Worm (Caenorhabditis elegans) whole organism, mixed stage, embryonic: ENCODE results near the gene F17A2.16.

Experiments used
- M03D4.4 ChIP-seq: sonication (generic microtip); optimal IDR thresholded peaks from 2 replicates; lab custom pipeline; 2017; ENCODE audit warnings: mild to moderate bottlenecking, missing genetic modification characterization, missing compliant biosample characterization
- bed-3 ChIP-seq: fragments of 200-800 bp; sonication (Bioruptor generic); optimal IDR thresholded peaks from 3 replicates; lab custom pipeline; 2018; ENCODE audit warnings: mild to moderate bottlenecking, missing genetic modification characterization, moderate library complexity, missing compliant biosample characterization
- blmp-1 ChIP-seq: fragments of 150-350 bp; optimal IDR thresholded peaks from 2 replicates; lab custom pipeline; 2014; ENCODE audit warnings: missing biosample characterization, missing genetic modification characterization
- ceh-83 ChIP-seq: fragments of 200-800 bp; sonication (Bioruptor generic); optimal IDR thresholded peaks from 2 replicates; lab custom pipeline; 2018; ENCODE audit warnings: mild to moderate bottlenecking, missing genetic modification characterization, missing compliant biosample characterization
- ces-1 ChIP-seq: fragments of 150-350 bp; optimal IDR thresholded peaks from 2 replicates; lab custom pipeline; 2014; ENCODE audit warnings: missing biosample characterization, missing genetic modification reagents, missing genetic modification characterization
- cnd-1 ChIP-seq: fragments of 200-800 bp; sonication (Bioruptor generic); optimal IDR thresholded peaks from 2 replicates; lab custom pipeline; 2018; ENCODE audit warnings: mild to moderate bottlenecking, missing genetic modification characterization, missing compliant biosample characterization
- drap-1 ChIP-seq: fragments of 200-800 bp; sonication (Bioruptor generic); optimal IDR thresholded peaks from 3 replicates; lab custom pipeline; 2018; ENCODE audit warnings: mild to moderate bottlenecking, missing genetic modification characterization, missing compliant biosample characterization
- elt-1 ChIP-seq: sonication (generic microtip); optimal IDR thresholded peaks from 2 replicates; lab custom pipeline; 2017; ENCODE audit warnings: missing genetic modification characterization, mild to moderate bottlenecking, missing compliant biosample characterization, antibody characterized with exemption, moderate library complexity, borderline replicate concordance; ENCODE audit not compliant: insufficient read depth
- elt-3 ChIP-seq: fragments of 150-350 bp; optimal IDR thresholded peaks from 2 replicates; lab custom pipeline; 2014; ENCODE audit warnings: missing biosample characterization, missing genetic modification characterization
- flh-1 ChIP-seq: fragments of 200-800 bp; sonication (Bioruptor generic); optimal IDR thresholded peaks from 2 replicates; lab custom pipeline; 2018; ENCODE audit warnings: mild to moderate bottlenecking, missing genetic modification characterization, moderate library complexity, missing compliant biosample characterization
- ham-2 ChIP-seq: fragments of 200-800 bp; sonication (Bioruptor generic); optimal IDR thresholded peaks from 2 replicates; lab custom pipeline; 2018; ENCODE audit warnings: mild to moderate bottlenecking, missing genetic modification characterization, missing compliant biosample characterization
- hlh-1 ChIP-seq: fragments of 150-350 bp; optimal IDR thresholded peaks from 2 replicates; lab custom pipeline; 2014; ENCODE audit warnings: missing biosample characterization, missing genetic modification reagents, missing genetic modification characterization
- lin-13 ChIP-seq: fragments of 150-350 bp; optimal IDR thresholded peaks from 2 replicates; lab custom pipeline; 2014; ENCODE audit warnings: missing biosample characterization, missing genetic modification characterization
- lin-32 ChIP-seq: fragments of 200-800 bp; sonication (Bioruptor generic); optimal IDR thresholded peaks from 2 replicates; lab custom pipeline; 2018; ENCODE audit warnings: mild to moderate bottlenecking, missing genetic modification characterization, missing compliant biosample characterization
- lsy-2 ChIP-seq: fragments of 150-350 bp; optimal IDR thresholded peaks from 2 replicates; lab custom pipeline; 2014; ENCODE audit warnings: missing biosample characterization, missing genetic modification characterization
- mab-5 ChIP-seq: fragments of 150-350 bp; optimal IDR thresholded peaks from 2 replicates; lab custom pipeline; 2014; ENCODE audit warnings: missing biosample characterization, missing genetic modification characterization
- mep-1 ChIP-seq: fragments of 150-350 bp; optimal IDR thresholded peaks from 2 replicates; lab custom pipeline; 2017; ENCODE audit warnings: missing biosample characterization, missing genetic modification reagents, missing genetic modification characterization, inconsistent platforms
- mls-2 ChIP-seq: sonication (generic microtip); optimal IDR thresholded peaks from 2 replicates; lab custom pipeline; 2016; ENCODE audit warnings: mild to moderate bottlenecking, missing genetic modification characterization, moderate library complexity, missing compliant biosample characterization
- nhr-12 ChIP-seq: fragments of 150-350 bp; optimal IDR thresholded peaks from 2 replicates; lab custom pipeline; 2014; ENCODE audit warnings: missing biosample characterization, missing genetic modification characterization
- nhr-2 ChIP-seq: fragments of 150-350 bp; optimal IDR thresholded peaks from 2 replicates; lab custom pipeline; 2014; ENCODE audit warnings: missing biosample characterization, missing genetic modification characterization
- nhr-237 ChIP-seq: fragments of 150-350 bp; optimal IDR thresholded peaks from 2 replicates; lab custom pipeline; 2014; ENCODE audit warnings: missing biosample characterization, missing genetic modification characterization
- nhr-28 ChIP-seq: fragments of 150-350 bp; optimal IDR thresholded peaks from 2 replicates; lab custom pipeline; 2014; ENCODE audit warnings: missing biosample characterization, missing genetic modification characterization
- nhr-76 ChIP-seq: sonication (generic microtip); optimal IDR thresholded peaks from 2 replicates; lab custom pipeline; 2017; ENCODE audit warnings: missing biosample characterization, missing genetic modification characterization
- pha-4 ChIP-seq: fragments of 150-350 bp; optimal IDR thresholded peaks from 2 replicates; lab custom pipeline; 2018; ENCODE audit warnings: missing biosample characterization, missing genetic modification reagents, missing genetic modification characterization
- sem-2 ChIP-seq: fragments of 200-800 bp; sonication (Bioruptor generic); optimal IDR thresholded peaks from 2 replicates; lab custom pipeline; 2018; ENCODE audit warnings: mild to moderate bottlenecking, missing genetic modification characterization, missing compliant biosample characterization
- snpc-4 ChIP-seq: fragments of 150-350 bp; optimal IDR thresholded peaks from 2 replicates; lab custom pipeline; 2014; ENCODE audit warnings: missing biosample characterization, missing genetic modification characterization
- sptf-1 ChIP-seq: sonication (generic microtip); optimal IDR thresholded peaks from 2 replicates; lab custom pipeline; 2017; ENCODE audit warnings: mild to moderate bottlenecking, missing genetic modification characterization, moderate library complexity, missing compliant biosample characterization
- tbx-8 ChIP-seq: fragments of 200-800 bp; sonication (Bioruptor generic); optimal IDR thresholded peaks from 2 replicates; lab custom pipeline; 2018; ENCODE audit warnings: mild to moderate bottlenecking, missing genetic modification characterization, moderate library complexity, missing compliant biosample characterization
- zip-8 ChIP-seq: fragments of 150-350 bp; optimal IDR thresholded peaks from 2 replicates; lab custom pipeline; 2014; ENCODE audit warnings: missing biosample characterization, missing genetic modification characterization
- ztf-11 ChIP-seq: fragments of 150-350 bp; optimal IDR thresholded peaks from 2 replicates; lab custom pipeline; 2014; ENCODE audit warnings: missing biosample characterization, missing genetic modification characterization

F17A2.16 gene

ce11 chrX:12326424-12326823, 18.2 kb downstream of the F17A2.16 start, which contains the start of gene srd-41:
Gene srd-41 (plus strand): TSS chrX:12326724.
- TF ChIP-seq blmp-1 (no peak), sem-2 (no peak), nhr-12 (no peak), flh-1 (GFP tag; lab: Kevin White, UChicago) (no peak), lin-13 (no peak), snpc-4 (tag; lab: Kevin White, UChicago) (no peak), lin-32 (no peak), ham-2 (GFP tag; lab: Kevin White, UChicago) (no peak), nhr-28 (no peak), ceh-83 (no peak), mls-2 (tag; lab: Kevin White, UChicago) (no peak), lsy-2 (tag; lab: Kevin White, UChicago) (no peak), drap-1 (GFP tag; lab: Kevin White, UChicago) (no peak), ces-1 (no peak)

- TF ChIP-seq lsy-2 (tag; lab: Kevin White, UChicago), result no peak
- no peak for TF ChIP-seq hlh-1 (tag; lab: Kevin White, UChicago)
- TF ChIP-seq blmp-1, result no peak
- no peak for TF ChIP-seq bed-3 (GFP tag; lab: Kevin White, UChicago)
- no peak for TF ChIP-seq nhr-2
- TF ChIP-seq sptf-1 (tag; lab: Kevin White, UChicago), result no peak
- no peak for TF ChIP-seq ztf-11 (tag; lab: Kevin White, UChicago)
- TF ChIP-seq snpc-4 (tag; lab: Kevin White, UChicago), result no peak
Measured at ce11 chrX:12328676-12329075, 20.4 kb downstream of the F17A2.16 start, which contains the start of gene srd-45. Gene srd-45 (plus strand): TSS chrX:12328976.

- no peak for TF ChIP-seq ceh-83
- no peak for TF ChIP-seq nhr-237 (tag; lab: Kevin White, UChicago)
- no peak for TF ChIP-seq nhr-2
- TF ChIP-seq nhr-28, result no peak
- no peak for TF ChIP-seq lin-32
- no peak for TF ChIP-seq flh-1 (GFP tag; lab: Kevin White, UChicago)
- TF ChIP-seq mab-5, result no peak
- TF ChIP-seq cnd-1 (tag; lab: Kevin White, UChicago), result no peak
- TF ChIP-seq nhr-76, result no peak
- no peak for TF ChIP-seq zip-8 (tag; lab: Kevin White, UChicago)
- no peak for TF ChIP-seq blmp-1
- TF ChIP-seq snpc-4 (tag; lab: Kevin White, UChicago), result no peak
- TF ChIP-seq bed-3 (GFP tag; lab: Kevin White, UChicago), result no peak
- no peak for TF ChIP-seq lsy-2 (tag; lab: Kevin White, UChicago)
Measured at ce11 chrX:12331795-12332194, 23.5 kb downstream of the F17A2.16 start, which contains the start of gene srd-46. Gene srd-46 (plus strand): TSS chrX:12332095.

DNA sequence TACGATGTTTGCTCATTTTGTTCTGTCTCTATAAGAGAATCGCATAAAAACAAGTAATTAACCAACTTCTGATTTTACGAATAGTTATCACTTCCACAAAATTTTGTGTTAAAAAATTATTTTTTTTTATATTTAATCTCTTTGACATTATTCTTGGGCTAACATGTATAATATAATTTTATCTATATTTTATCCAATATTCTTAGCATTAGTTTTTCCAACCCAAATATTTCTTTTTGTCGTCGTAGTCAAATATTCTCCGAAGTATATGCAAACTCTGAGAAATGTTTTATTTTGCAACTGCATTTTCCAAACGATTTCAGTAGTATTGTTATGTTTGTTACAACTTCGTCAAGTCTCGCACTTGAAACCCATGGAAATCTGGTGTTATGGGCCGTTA, 25.2 kb downstream of the F17A2.16 start, which contains the start of gene srd-47:
Gene srd-47, plus strand, starts transcription at position 164 of the 400 bp plus-strand sequence.
- no peak for TF ChIP-seq elt-1 (tag; lab: Kevin White, UChicago)
- no peak for TF ChIP-seq nhr-2
- no peak for TF ChIP-seq nhr-28
- TF ChIP-seq hlh-1 (tag; lab: Kevin White, UChicago), result no peak
- no peak for TF ChIP-seq ceh-83
- TF ChIP-seq lin-13, result no peak
- TF ChIP-seq sptf-1 (tag; lab: Kevin White, UChicago), result no peak
- TF ChIP-seq bed-3 (GFP tag; lab: Kevin White, UChicago), result no peak
- no peak for TF ChIP-seq mep-1 (tag; lab: Kevin White, UChicago)
- no peak for TF ChIP-seq mab-5
- no peak for TF ChIP-seq M03D4.4 (tag; lab: Kevin White, UChicago)
- TF ChIP-seq ces-1, result no peak
- no peak for TF ChIP-seq flh-1 (GFP tag; lab: Kevin White, UChicago)
- TF ChIP-seq tbx-8, result no peak

DNA sequence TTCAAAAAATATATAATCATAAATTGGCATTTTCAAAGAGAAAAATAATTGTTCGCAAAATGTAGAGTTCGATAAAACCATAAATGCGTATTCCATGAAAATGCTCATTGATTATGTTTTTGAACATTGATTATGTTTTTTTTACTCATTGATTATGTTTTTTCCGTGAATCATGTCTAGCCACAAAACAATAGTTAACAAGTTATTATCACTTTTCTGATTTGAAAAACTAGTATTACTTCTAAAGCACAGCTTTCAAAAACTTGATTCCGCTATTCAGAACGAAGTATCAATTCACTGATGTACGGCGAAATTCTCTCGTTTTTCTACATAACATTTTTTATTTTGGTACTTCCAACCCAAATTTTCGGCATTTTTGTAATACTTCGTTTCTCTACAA, 27.6 kb downstream of the F17A2.16 start, which contains the start of gene srd-48:
Gene srd-48, plus strand, starts transcription at position 301 of the 400 bp plus-strand sequence.
- TF ChIP-seq bed-3 (GFP tag; lab: Kevin White, UChicago) (no peak), pha-4 (tag; lab: Kevin White, UChicago) (no peak), nhr-76 (no peak), drap-1 (GFP tag; lab: Kevin White, UChicago) (no peak), ces-1 (no peak), elt-3 (tag; lab: Kevin White, UChicago) (no peak), lsy-2 (tag; lab: Kevin White, UChicago) (no peak), elt-1 (tag; lab: Kevin White, UChicago) (no peak), mls-2 (tag; lab: Kevin White, UChicago) (no peak), blmp-1 (no peak), snpc-4 (tag; lab: Kevin White, UChicago) (no peak), nhr-28 (no peak), cnd-1 (tag; lab: Kevin White, UChicago) (no peak), lin-13 (no peak)
